Worm (Caenorhabditis elegans) whole organism, L4/young adult: Measurements from ENCODE around the gene C07A9.13.

Source experiments
- W03F9.2 ChIP-seq: fragments of 150-350 bp; optimal IDR thresholded peaks from 2 replicates; lab custom pipeline; 2014; ENCODE audit warnings: missing biosample characterization, missing genetic modification characterization
- dao-5 ChIP-seq: sonication (generic microtip); optimal IDR thresholded peaks from 2 replicates; lab custom pipeline; 2016; ENCODE audit warnings: missing genotype, missing genetic modification characterization, moderate library complexity, missing compliant biosample characterization
- him-1 ChIP-seq: sonication (generic microtip); optimal IDR thresholded peaks from 2 replicates; lab custom pipeline; 2016; ENCODE audit warnings: missing genotype, missing genetic modification reagents, missing genetic modification characterization, missing compliant biosample characterization

- peak; percentile 91 for TF ChIP-seq him-1
- no peak for TF ChIP-seq W03F9.2 (tag; lab: Kevin White, UChicago)
- TF ChIP-seq dao-5 = no peak
Observed at ce11 chrIII:9667591-9668265, 13.4 kb downstream of the C07A9.13 start, which contains the start of gene C07A9.9.
